Fruit fly (Drosophila melanogaster): Measurements from ENCODE around the gene CG32152.
A peak's percentile ranks its signal among the peaks of the same experiment; 100 is the strongest.

Gene CG32152

dm6 chr3L:16128481-16128972 is 15.3 kb downstream of the CG32152 start, which contains the start of gene Pgm1 (continued):
- TF ChIP-seq E2f2 (GFP tag; IDR thresholded peaks at IDR 0.05) (peak; percentile 53; the same call in 1 of the 2 replicates), HLH3B (GFP tag; IDR thresholded peaks at IDR 0.05) (peak; percentile 60), CoRest (tag; optimal IDR thresholded peaks at IDR 0.05) (peak; percentile 71), sisA (GFP tag; IDR thresholded peaks at IDR 0.05) (peak; percentile 74), CG1024 (GFP tag; IDR thresholded peaks at IDR 0.05) (peak; percentile 46; the same call in 1 of the 2 replicates), HLH4C (GFP tag; IDR thresholded peaks at IDR 0.05; ENCODE audit: partially characterized antibody) (0 out of 3 replicates have a peak, but pooled peaks have one; percentile 6), CG17568 (GFP tag; optimal IDR thresholded peaks at IDR 0.05) (no peak), zf30C (GFP tag; optimal IDR thresholded peaks at IDR 0.05) (no peak), CG2875 (GFP tag; optimal IDR thresholded peaks at IDR 0.05) (peak; percentile 69), CG10267 (tag; optimal IDR thresholded peaks at IDR 0.05) (peak; percentile 70), E2f1 (GFP tag; IDR thresholded peaks at IDR 0.05) (peak; percentile 74), tx (GFP tag; optimal IDR thresholded peaks at IDR 0.05) (peak; percentile 88), esg (GFP tag; conservative IDR thresholded peaks at IDR 0.05) (peak; percentile 78), CG4854 (GFP tag; optimal IDR thresholded peaks at IDR 0.05) (peak; percentile 72), dysf (GFP tag; IDR thresholded peaks at IDR 0.05) (peak; percentile 79), Aef1 (GFP tag; IDR thresholded peaks at IDR 0.05) (peak; percentile 70), bsh (GFP tag; optimal IDR thresholded peaks at IDR 0.05) (peak in 1 of 2 experiments; percentile 81), CG11247 (GFP tag; IDR thresholded peaks at IDR 0.05) (peak; percentile 47), btn (GFP tag; optimal IDR thresholded peaks at IDR 0.05) (peak; percentile 70), Sox100B (GFP tag; optimal IDR thresholded peaks at IDR 0.05) (peak; percentile 51), CG12071 (GFP tag; optimal IDR thresholded peaks at IDR 0.05) (peak; percentile 87), Eip74EF (GFP tag; optimal IDR thresholded peaks at IDR 0.05) (peak in 1 of 2 experiments; percentile 82), Doc2 (GFP tag; IDR thresholded peaks at IDR 0.05) (no peak), gcm (GFP tag; optimal IDR thresholded peaks at IDR 0.05) (peak; percentile 74), CG5953 (GFP tag; IDR thresholded peaks at IDR 0.05) (peak; percentile 60; the same call in 1 of the 2 replicates), CG6854 (GFP tag; optimal IDR thresholded peaks at IDR 0.05) (peak; percentile 72), croc (GFP tag; conservative IDR thresholded peaks at IDR 0.05) (peak; percentile 44), gcm2 (GFP tag; optimal IDR thresholded peaks at IDR 0.05) (peak; percentile 87), CG6813 (GFP tag; optimal IDR thresholded peaks at IDR 0.05) (peak; percentile 77), CG2678 (tag; optimal IDR thresholded peaks at IDR 0.05) (peak; percentile 88), Gug (GFP tag; IDR thresholded peaks at IDR 0.05) (peak; percentile 71), Max (GFP tag; optimal IDR thresholded peaks at IDR 0.05) (peak; percentile 69), CG12391 (tag; optimal IDR thresholded peaks at IDR 0.05) (peak; percentile 68), Fer2 (tag; optimal IDR thresholded peaks at IDR 0.05) (peak; percentile 64), p53 (GFP tag; optimal IDR thresholded peaks at IDR 0.05) (peak; percentile 89), MBD-R2 (GFP tag; IDR thresholded peaks at IDR 0.05) (peak; percentile 64; the same call in 1 of the 2 replicates), CG10979 (tag; optimal IDR thresholded peaks at IDR 0.05) (peak; percentile 79), ash1 (GFP tag; optimal IDR thresholded peaks at IDR 0.05) (peak; percentile 11), Ravus (GFP tag; IDR thresholded peaks at IDR 0.05) (no peak), wdn (GFP tag; IDR thresholded peaks at IDR 0.05) (peak; percentile 63), Sry-δ (GFP tag; optimal IDR thresholded peaks at IDR 0.05) (peak; percentile 57), HmgD (GFP tag; optimal IDR thresholded peaks at IDR 0.05) (peak; percentile 95), CG10462 (GFP tag; optimal IDR thresholded peaks at IDR 0.05) (peak; percentile 68), CG31365 (tag; optimal IDR thresholded peaks at IDR 0.05) (peak; percentile 72), lab (GFP tag; optimal IDR thresholded peaks at IDR 0.05) (peak; percentile 87), CG3847 (GFP tag; IDR thresholded peaks at IDR 0.05) (peak; percentile 60), CG8281 (tag; optimal IDR thresholded peaks at IDR 0.05) (no peak), ftz-f1 (GFP tag; optimal IDR thresholded peaks at IDR 0.05) (peak; percentile 94), CG7271 (tag; optimal IDR thresholded peaks at IDR 0.05) (no peak), Rfx (GFP tag; IDR thresholded peaks at IDR 0.05) (peak; percentile 85)
